Worm (Caenorhabditis elegans) whole organism, L2 larva: ENCODE results near the gene smr-1.

ENCODE experiments used
- lin-11 ChIP-seq: fragments of 150-350 bp; sonication (generic microtip); optimal IDR thresholded peaks from 2 replicates; lab custom pipeline; 2014; ENCODE audit warnings: missing biosample characterization, missing genetic modification characterization, inconsistent platforms, mixed read lengths
- nhr-77 ChIP-seq: fragments of 150-350 bp; optimal IDR thresholded peaks from 2 replicates; lab custom pipeline; 2014; ENCODE audit warnings: missing biosample characterization, missing genetic modification characterization

ce11 chrIII:1147863-1148262, 4.9 kb downstream of the smr-1 start:
- TF ChIP-seq lin-11 (tag; lab: Kevin White, UChicago) (no peak), nhr-77 (tag; lab: Kevin White, UChicago) (no peak)
